Fruit fly (Drosophila melanogaster): Measurements from ENCODE around the gene Eip74EF.
A peak's percentile ranks its signal among the peaks of the same experiment; 100 is the strongest.

Gene Eip74EF

dm6 chr3L:17651717-17652651 lies 32.9 kb upstream of the Eip74EF start (continued):
- TF ChIP-seq CG12155 (GFP tag; optimal IDR thresholded peaks at IDR 0.05) (no peak), NC2α (GFP tag; optimal IDR thresholded peaks at IDR 0.05) (no peak), Fer3 (tag; optimal IDR thresholded peaks at IDR 0.05) (peak; percentile 34), scrt (GFP tag; optimal IDR thresholded peaks at IDR 0.05) (no peak), otp (GFP tag; IDR thresholded peaks at IDR 0.05) (no peak), Chrac-16 (GFP tag; optimal IDR thresholded peaks at IDR 0.05) (no peak), CG1529 (GFP tag; optimal IDR thresholded peaks at IDR 0.05) (peak; percentile 12), bigmax (GFP tag; optimal IDR thresholded peaks at IDR 0.05) (no peak), CG16813 (GFP tag; IDR thresholded peaks at IDR 0.05; ENCODE audit: partially characterized antibody) (no peak), Neu2 (GFP tag; optimal IDR thresholded peaks at IDR 0.05; ENCODE audit: borderline replicate concordance) (no peak), ham (GFP tag; IDR thresholded peaks at IDR 0.05) (no peak), CG3847 (GFP tag; IDR thresholded peaks at IDR 0.05) (no peak), CTCF (GFP tag; optimal IDR thresholded peaks at IDR 0.05) (no peak), crc (GFP tag; optimal IDR thresholded peaks at IDR 0.05) (no peak), Hr78 (GFP tag; optimal IDR thresholded peaks at IDR 0.05) (peak in 1 of 2 experiments; percentile 88), cato (GFP tag; optimal IDR thresholded peaks at IDR 0.05; ENCODE audit: borderline replicate concordance) (peak; percentile 28), ssp (GFP tag; IDR thresholded peaks at IDR 0.05) (no peak), klu (GFP tag; IDR thresholded peaks at IDR 0.05) (no peak), CG17186 (GFP tag; optimal IDR thresholded peaks at IDR 0.05) (no peak), Dip3 (GFP tag; optimal IDR thresholded peaks at IDR 0.05) (no peak), nom (GFP tag; optimal IDR thresholded peaks at IDR 0.05) (no peak), Abd-B (GFP tag; optimal IDR thresholded peaks at IDR 0.05) (no peak), CG8089 (GFP tag; optimal IDR thresholded peaks at IDR 0.05) (no peak), hbn (GFP tag; IDR thresholded peaks at IDR 0.05; ENCODE audit: partially characterized antibody) (no peak), CG17385 (GFP tag; optimal IDR thresholded peaks at IDR 0.05) (no peak), shn (GFP tag; optimal IDR thresholded peaks at IDR 0.05) (no peak), Camta (GFP tag; optimal IDR thresholded peaks at IDR 0.05) (peak; percentile 8), Bdp1 (GFP tag; optimal IDR thresholded peaks at IDR 0.05) (no peak), Lim3 (GFP tag; IDR thresholded peaks at IDR 0.05) (no peak), H2.0 (GFP tag; IDR thresholded peaks at IDR 0.05) (0 out of 2 replicates have a peak, but pooled peaks have one; percentile 23), CG9215 (GFP tag; IDR thresholded peaks at IDR 0.05) (no peak), CG13296 (GFP tag; optimal IDR thresholded peaks at IDR 0.05) (peak; percentile 33), NfI (GFP tag; optimal IDR thresholded peaks at IDR 0.05) (no peak), CG6854 (GFP tag; optimal IDR thresholded peaks at IDR 0.05) (no peak), pros (GFP tag; optimal IDR thresholded peaks at IDR 0.05) (no peak), CG12236 (GFP tag; optimal IDR thresholded peaks at IDR 0.05) (no peak), CG9817 (tag; optimal IDR thresholded peaks at IDR 0.05) (no peak), maf-S (GFP tag; optimal IDR thresholded peaks at IDR 0.05) (no peak), CHES-1-like (GFP tag; optimal IDR thresholded peaks at IDR 0.05) (no peak), lilli (GFP tag; optimal IDR thresholded peaks at IDR 0.05) (peak; percentile 13), crp (GFP tag; optimal IDR thresholded peaks at IDR 0.05) (no peak), salm (tag; optimal IDR thresholded peaks at IDR 0.05) (no peak), CG10267 (tag; optimal IDR thresholded peaks at IDR 0.05) (peak; percentile 3), B-H1 (GFP tag; IDR thresholded peaks at IDR 0.05) (no peak; the same call in 2 of the 3 replicates), CG13894 (tag; optimal IDR thresholded peaks at IDR 0.05) (no peak), CG2875 (GFP tag; optimal IDR thresholded peaks at IDR 0.05) (peak; percentile 30), HLHmδ (GFP tag; optimal IDR thresholded peaks at IDR 0.05) (no peak), CG2678 (tag; optimal IDR thresholded peaks at IDR 0.05) (peak; percentile 54), CG4707 (GFP tag; optimal IDR thresholded peaks at IDR 0.05) (no peak)
